Worm (Caenorhabditis elegans): Measurements from ENCODE around the gene ZK1010.12.

ce11 chrIII:13011927-13012326 lies 20.8 kb downstream of the ZK1010.12 start:
- no peak for TF ChIP-seq aly-2 (tag; optimal IDR thresholded peaks at IDR 0.05)
- no peak for TF ChIP-seq nhr-76 (tag; optimal IDR thresholded peaks at IDR 0.05)
- TF ChIP-seq mep-1 (tag; optimal IDR thresholded peaks at IDR 0.05), result no peak
- no peak for TF ChIP-seq mdl-1 (tag; optimal IDR thresholded peaks at IDR 0.05)
- TF ChIP-seq snpc-4 (tag; optimal IDR thresholded peaks at IDR 0.05), result no peak
- TF ChIP-seq dpl-1 (GFP tag; optimal IDR thresholded peaks at IDR 0.05), result no peak
- no peak for TF ChIP-seq egl-27 (tag; optimal IDR thresholded peaks at IDR 0.05)
- no peak for TF ChIP-seq fkh-10 (GFP tag; optimal IDR thresholded peaks at IDR 0.05)
- TF ChIP-seq ztf-7 (tag; optimal IDR thresholded peaks at IDR 0.05), result no peak
- TF ChIP-seq nhr-237 (tag; optimal IDR thresholded peaks at IDR 0.05), result no peak
- TF ChIP-seq tag-97 (GFP tag; IDR thresholded peaks at IDR 0.05), result no peak
- TF ChIP-seq lsy-2 (tag; optimal IDR thresholded peaks at IDR 0.05), result no peak
- no peak for TF ChIP-seq ama-1 (optimal IDR thresholded peaks at IDR 0.05)
- no peak for TF ChIP-seq mxl-2 (GFP tag; conservative IDR thresholded peaks at IDR 0.05)
